Worm (Caenorhabditis elegans) whole organism, late embryonic: ENCODE measurements around the gene abf-4.

ENCODE experiments used
- C38D4.7 ChIP-seq: fragments of 200-800 bp; sonication (Bioruptor generic); optimal IDR thresholded peaks from 2 replicates; lab custom pipeline; 2018; ENCODE audit warnings: mild to moderate bottlenecking, missing genetic modification characterization, moderate library complexity, missing compliant biosample characterization
- K02D7.2 ChIP-seq: sonication (generic microtip); optimal IDR thresholded peaks from 2 replicates; lab custom pipeline; 2017; ENCODE audit warnings: mild to moderate bottlenecking, missing genetic modification characterization, missing compliant biosample characterization
- K09A11.1 ChIP-seq: sonication (generic microtip); optimal IDR thresholded peaks from 2 replicates; lab custom pipeline; 2017; ENCODE audit warnings: antibody characterized with exemption, mild to moderate bottlenecking, missing genetic modification characterization, missing compliant biosample characterization; ENCODE audit not compliant: insufficient read depth
- Y22D7AL.16 ChIP-seq: sonication (generic microtip); optimal IDR thresholded peaks from 2 replicates; lab custom pipeline; 2016; ENCODE audit warnings: missing genetic modification characterization, missing compliant biosample characterization
- ahr-1 ChIP-seq: sonication (generic microtip); optimal IDR thresholded peaks from 2 replicates; lab custom pipeline; 2016; ENCODE audit warnings: missing genetic modification characterization, missing compliant biosample characterization
- ama-1 ChIP-seq: fragments of 150-350 bp; optimal IDR thresholded peaks from 2 replicates; lab custom pipeline; 2014
- ceh-18 ChIP-seq: sonication (generic microtip); optimal IDR thresholded peaks from 2 replicates; lab custom pipeline; 2016; ENCODE audit warnings: missing genetic modification characterization, missing compliant biosample characterization
- ceh-2 ChIP-seq: sonication (generic microtip); optimal IDR thresholded peaks from 2 replicates; lab custom pipeline; 2016; ENCODE audit warnings: missing genotype, missing genetic modification characterization, missing compliant biosample characterization
- ceh-22 ChIP-seq: sonication (generic microtip); optimal IDR thresholded peaks from 2 replicates; lab custom pipeline; 2017; ENCODE audit warnings: missing biosample characterization, missing genetic modification characterization
- ceh-31 ChIP-seq: sonication (generic microtip); optimal IDR thresholded peaks from 2 replicates; lab custom pipeline; 2016; ENCODE audit warnings: missing genetic modification characterization, missing compliant biosample characterization
- ceh-48 ChIP-seq: sonication (generic microtip); optimal IDR thresholded peaks from 2 replicates; lab custom pipeline; 2016; ENCODE audit warnings: missing genetic modification characterization, inconsistent platforms, missing compliant biosample characterization
- ceh-6 ChIP-seq: fragments of 200-800 bp; sonication (Bioruptor generic); optimal IDR thresholded peaks from 2 replicates; lab custom pipeline; 2018; ENCODE audit warnings: mild to moderate bottlenecking, missing genetic modification characterization, missing compliant biosample characterization
- che-1 ChIP-seq: sonication (generic microtip); optimal IDR thresholded peaks from 2 replicates; lab custom pipeline; 2016; ENCODE audit warnings: mild to moderate bottlenecking, missing genetic modification characterization, missing compliant biosample characterization
- dve-1 ChIP-seq: sonication (generic microtip); optimal IDR thresholded peaks from 2 replicates; lab custom pipeline; 2017; ENCODE audit warnings: antibody characterized with exemption, mild to moderate bottlenecking, missing genetic modification characterization, missing compliant biosample characterization
- elt-4 ChIP-seq: sonication (generic microtip); optimal IDR thresholded peaks from 2 replicates; lab custom pipeline; 2016; ENCODE audit warnings: missing genetic modification characterization, missing compliant biosample characterization
- ets-4 ChIP-seq: sonication (generic microtip); optimal IDR thresholded peaks from 2 replicates; lab custom pipeline; 2016; ENCODE audit warnings: missing genetic modification characterization, missing compliant biosample characterization
- fax-1 ChIP-seq: sonication (generic microtip); optimal IDR thresholded peaks from 2 replicates; lab custom pipeline; 2016; ENCODE audit warnings: missing genotype, missing genetic modification characterization, missing compliant biosample characterization
- fkh-10 ChIP-seq: fragments of 150-350 bp; optimal IDR thresholded peaks from 2 replicates; lab custom pipeline; 2014; ENCODE audit warnings: missing biosample characterization, missing genetic modification reagents, missing genetic modification characterization
- hlh-13 ChIP-seq: fragments of 200-800 bp; sonication (Bioruptor generic); optimal IDR thresholded peaks from 2 replicates; lab custom pipeline; 2018; ENCODE audit warnings: mild to moderate bottlenecking, missing genetic modification characterization, missing compliant biosample characterization
- lin-11 ChIP-seq: fragments of 200-800 bp; sonication (Bioruptor generic); optimal IDR thresholded peaks from 2 replicates; lab custom pipeline; 2018; ENCODE audit warnings: mild to moderate bottlenecking, missing genetic modification characterization, missing compliant biosample characterization
- mec-3 ChIP-seq: sonication (generic microtip); optimal IDR thresholded peaks from 2 replicates; lab custom pipeline; 2016; ENCODE audit warnings: borderline replicate concordance, missing genetic modification characterization, missing compliant biosample characterization
- nfya-1 ChIP-seq: sonication (generic microtip); optimal IDR thresholded peaks from 2 replicates; lab custom pipeline; 2017; ENCODE audit warnings: missing genetic modification characterization, mild to moderate bottlenecking, missing compliant biosample characterization, antibody characterized with exemption, moderate library complexity
- nhr-11 ChIP-seq: fragments of 150-350 bp; optimal IDR thresholded peaks from 2 replicates; lab custom pipeline; 2014; ENCODE audit warnings: missing biosample characterization, missing genetic modification characterization
- npax-4 ChIP-seq: sonication (generic microtip); optimal IDR thresholded peaks from 2 replicates; lab custom pipeline; 2016; ENCODE audit warnings: missing genetic modification characterization, missing compliant biosample characterization
- odd-2 ChIP-seq: sonication (generic microtip); optimal IDR thresholded peaks from 2 replicates; lab custom pipeline; 2017; ENCODE audit warnings: antibody characterized with exemption, mild to moderate bottlenecking, missing genetic modification characterization, missing compliant biosample characterization
- pat-9 ChIP-seq: fragments of 200-800 bp; sonication (Bioruptor generic); optimal IDR thresholded peaks from 2 replicates; lab custom pipeline; 2018; ENCODE audit warnings: mild to moderate bottlenecking, missing genetic modification characterization, moderate library complexity, missing compliant biosample characterization
- pha-4 ChIP-seq: fragments of 150-350 bp; optimal IDR thresholded peaks from 2 replicates; lab custom pipeline; 2018; ENCODE audit warnings: missing biosample characterization, missing genetic modification reagents, missing genetic modification characterization
- pros-1 ChIP-seq: fragments of 150-350 bp; optimal IDR thresholded peaks from 2 replicates; lab custom pipeline; 2014; ENCODE audit warnings: missing biosample characterization, missing genetic modification reagents, missing genetic modification characterization
- sdc-2 ChIP-seq: sonication (generic microtip); optimal IDR thresholded peaks from 2 replicates; lab custom pipeline; 2016; ENCODE audit warnings: missing genotype, missing genetic modification characterization, missing compliant biosample characterization
- sox-2 ChIP-seq: fragments of 200-800 bp; sonication (Bioruptor generic); IDR thresholded peaks from 2 replicates; pipeline ENCODE4 v1.3.6; 2022; ENCODE audit warnings: missing genetic modification reagents, missing genetic modification characterization, missing compliant biosample characterization
- sox-4 ChIP-seq: sonication (generic microtip); optimal IDR thresholded peaks from 2 replicates; lab custom pipeline; 2017; ENCODE audit warnings: mild to moderate bottlenecking, missing genetic modification characterization, inconsistent platforms, missing compliant biosample characterization
- tbx-2 ChIP-seq: sonication (generic microtip); optimal IDR thresholded peaks from 2 replicates; lab custom pipeline; 2016; ENCODE audit warnings: missing genetic modification characterization, missing compliant biosample characterization
- tbx-7 ChIP-seq: sonication (generic microtip); optimal IDR thresholded peaks from 2 replicates; lab custom pipeline; 2016; ENCODE audit warnings: missing genotype, missing genetic modification characterization, missing compliant biosample characterization
- unc-3 ChIP-seq, 2 experiments: fragments of 200-800 bp in 1 of 2; sonication (Bioruptor generic) in 1 of 2; sonication (generic microtip) in 1 of 2; conservative IDR thresholded peaks in 1 of 2; optimal IDR thresholded peaks in 1 of 2; 2 replicates each; pipeline versions ENCODE4 v1.3.6 to Lab custom; 2016 to 2022; ENCODE audit warnings: missing compliant biosample characterization in 2 of 2, missing genetic modification characterization in 2 of 2, missing genetic modification reagents in 1 of 2
- unc-42 ChIP-seq: sonication (generic microtip); optimal IDR thresholded peaks from 2 replicates; lab custom pipeline; 2016; ENCODE audit warnings: missing genotype, missing genetic modification characterization, missing compliant biosample characterization
- ztf-16 ChIP-seq: sonication (generic microtip); optimal IDR thresholded peaks from 2 replicates; lab custom pipeline; 2017; ENCODE audit warnings: missing genetic modification characterization, missing compliant biosample characterization

The abf-4 gene

DNA sequence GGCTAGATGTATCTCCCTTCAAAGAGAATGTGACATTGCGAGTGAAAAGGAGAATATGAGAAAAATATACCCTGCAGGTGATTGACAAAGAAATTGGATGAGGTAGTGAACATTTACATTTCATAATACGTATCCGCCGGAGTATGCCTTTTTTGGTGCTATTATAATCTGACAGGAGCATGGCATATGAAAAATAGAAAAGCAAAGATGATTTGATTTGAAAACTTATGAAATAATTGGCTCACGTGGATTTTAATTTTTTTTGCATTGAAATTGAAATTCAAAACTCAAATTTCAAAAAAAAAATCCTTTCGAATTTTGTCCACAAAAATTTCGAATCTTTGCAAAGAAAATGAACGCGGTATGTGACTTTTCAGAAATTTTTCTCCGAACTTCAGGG lies 44.8 kb upstream of the abf-4 start, which contains the start of gene ttr-11:
TSS of gene ttr-11 (plus strand) at position 301 of the 400 bp plus-strand sequence.
- TF ChIP-seq sox-2 (no peak), ama-1 (lab: Kevin White, UChicago) (no peak), dve-1 (tag; lab: Kevin White, UChicago) (no peak), unc-42 (tag; lab: Kevin White, UChicago) (no peak), ceh-48 (tag; lab: Kevin White, UChicago) (no peak), Y22D7AL.16 (tag; lab: Kevin White, UChicago) (no peak), ceh-2 (tag; lab: Kevin White, UChicago) (no peak), ceh-22 (tag; lab: Kevin White, UChicago) (no peak), odd-2 (tag; lab: Kevin White, UChicago) (no peak), lin-11 (no peak), ahr-1 (tag; lab: Kevin White, UChicago) (no peak), ztf-16 (tag; lab: Kevin White, UChicago) (no peak), ceh-18 (tag; lab: Kevin White, UChicago) (no peak), che-1 (tag; lab: Kevin White, UChicago) (no peak), tbx-2 (no peak)

DNA sequence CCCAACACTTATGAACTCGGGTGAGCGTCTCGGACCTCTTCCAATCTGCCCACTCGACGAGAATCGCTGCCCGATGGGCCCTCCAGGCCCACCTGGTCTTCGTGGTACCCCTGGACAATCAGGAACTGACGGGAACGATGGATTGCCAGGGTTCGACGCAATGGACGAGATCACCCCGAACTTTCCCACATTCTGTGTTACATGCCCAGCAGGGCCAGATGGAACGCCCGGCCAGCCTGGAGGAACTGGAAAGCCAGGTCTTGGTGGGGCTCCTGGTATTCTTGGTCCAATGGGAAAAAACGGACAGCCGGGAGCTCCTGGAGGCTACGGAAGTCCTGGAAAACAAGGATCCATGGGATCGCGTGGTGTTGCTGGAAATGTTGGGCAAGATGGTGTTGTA lies 42.5 kb upstream of the abf-4 start:
- TF ChIP-seq elt-4, result peak; percentile 87
- TF ChIP-seq ceh-31, result peak; percentile 7
- no peak for TF ChIP-seq K09A11.1 (tag; lab: Kevin White, UChicago)

DNA sequence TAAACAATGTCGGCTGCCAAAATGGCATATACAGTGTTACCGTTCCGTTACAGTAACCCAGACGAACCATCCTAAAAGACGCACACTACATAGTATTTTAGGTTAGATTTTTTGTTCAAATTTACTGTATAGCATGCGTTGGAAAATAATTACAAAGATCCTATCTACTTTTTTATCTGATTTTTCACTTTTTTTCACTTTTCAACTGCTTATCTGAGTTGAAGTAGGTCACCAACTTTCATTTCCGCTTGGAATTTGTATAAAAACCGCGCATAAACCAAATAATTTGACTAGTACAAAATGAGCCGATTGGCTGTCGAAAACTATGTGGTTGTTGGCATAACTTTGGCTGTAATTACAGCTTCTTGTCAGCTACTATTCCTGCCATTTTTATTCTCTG lies 41.6 kb upstream of the abf-4 start, which contains the start of gene col-163:
TSS of gene col-163 (plus strand) at position 301 of the 400 bp plus-strand sequence.
- TF ChIP-seq C38D4.7 (GFP tag; lab: Kevin White, UChicago) (no peak), ets-4 (tag; lab: Kevin White, UChicago) (no peak), fax-1 (no peak), odd-2 (tag; lab: Kevin White, UChicago) (no peak), ztf-16 (tag; lab: Kevin White, UChicago) (no peak), hlh-13 (no peak), fkh-10 (GFP tag; lab: Kevin White, UChicago) (no peak), ceh-22 (tag; lab: Kevin White, UChicago) (no peak)

- no peak for TF ChIP-seq K02D7.2 (tag; lab: Kevin White, UChicago)
- no peak for TF ChIP-seq ceh-6 (GFP tag; lab: Kevin White, UChicago)
- no peak for TF ChIP-seq tbx-7
Measured at ce11 chrV:20597076-20597475, 38.9 kb upstream of the abf-4 start, which contains the start of gene F46B3.1. Gene F46B3.1, minus strand, starts transcription at chrV:20597176.

- no peak for TF ChIP-seq ceh-18 (tag; lab: Kevin White, UChicago)
- TF ChIP-seq fkh-10 (GFP tag; lab: Kevin White, UChicago), result no peak
- no peak for TF ChIP-seq pros-1 (tag; lab: Kevin White, UChicago)
- TF ChIP-seq pat-9 (tag; lab: Kevin White, UChicago), result no peak
- no peak for TF ChIP-seq che-1 (tag; lab: Kevin White, UChicago)
- no peak for TF ChIP-seq npax-4 (tag; lab: Kevin White, UChicago)
- no peak for TF ChIP-seq nfya-1 (tag; lab: Kevin White, UChicago)
- TF ChIP-seq nhr-11, result no peak
- TF ChIP-seq mec-3 (tag; lab: Kevin White, UChicago), result no peak
- no peak for TF ChIP-seq unc-3 (GFP tag; conservative IDR thresholded peaks at IDR 0.05; lab: Robert Waterston, UW)
- TF ChIP-seq unc-3 (tag; optimal IDR thresholded peaks at IDR 0.05; lab: Kevin White, UChicago), result no peak
- TF ChIP-seq K09A11.1 (tag; lab: Kevin White, UChicago), result no peak
- TF ChIP-seq ceh-31, result no peak
- TF ChIP-seq sdc-2 (tag; lab: Kevin White, UChicago), result no peak
- no peak for TF ChIP-seq pha-4 (tag; lab: Kevin White, UChicago)
- TF ChIP-seq sox-4 (tag; lab: Kevin White, UChicago), result no peak
- TF ChIP-seq ceh-2 (tag; lab: Kevin White, UChicago), result no peak
Measured at ce11 chrV:20595653-20596052, 37.5 kb upstream of the abf-4 start, which contains the start of gene F26F2.11. Gene F26F2.11, minus strand, starts transcription at chrV:20595753.
